Fruit fly (Drosophila melanogaster): ENCODE measurements around the gene CG10340.

- TF ChIP-seq Snoo (tag; optimal IDR thresholded peaks at IDR 0.05) (no peak), Ets98B (GFP tag; IDR thresholded peaks at IDR 0.05) (no peak)
Observed at dm6 chr3R:16600735-16601134, 13.5 kb downstream of the CG10340 start.
